Worm (Caenorhabditis elegans) whole organism, L4 larva: Measurements from ENCODE around the gene F38H4.6.

Experiments used
- fos-1 ChIP-seq: fragments of 150-350 bp; optimal IDR thresholded peaks from 2 replicates; lab custom pipeline; 2014; ENCODE audit warnings: missing biosample characterization, missing genetic modification characterization
- snpc-4 ChIP-seq: fragments of 150-350 bp; optimal IDR thresholded peaks from 2 replicates; lab custom pipeline; 2014; ENCODE audit warnings: missing biosample characterization, missing genetic modification characterization

- no peak for TF ChIP-seq snpc-4
- no peak for TF ChIP-seq fos-1 (tag; lab: Kevin White, UChicago)
These were observed 4.2 kb upstream of the F38H4.6 start, which contains the start of gene F38H4.5 for ce11 chrIV:11851882-11852281.
